Worm (Caenorhabditis elegans) whole organism, young adult: ENCODE measurements around the gene egl-19.

Experiments used
- B0261.1 ChIP-seq: sonication (generic microtip); optimal IDR thresholded peaks from 2 replicates; lab custom pipeline; 2016; ENCODE audit warnings: mild to moderate bottlenecking, missing genetic modification characterization, moderate library complexity, missing compliant biosample characterization
- C17E4.6 ChIP-seq: fragments of 200-800 bp; sonication (Bioruptor generic); IDR thresholded peaks from 2 replicates; pipeline ENCODE4 v1.3.6; 2022; ENCODE audit warnings: missing genetic modification reagents, missing genetic modification characterization, missing compliant biosample characterization
- F33H1.4 ChIP-seq: fragments of 200-800 bp; sonication (Bioruptor generic); IDR thresholded peaks from 2 replicates; pipeline ENCODE4 v1.3.6; 2022; ENCODE audit warnings: missing genetic modification reagents, missing genetic modification characterization, missing compliant biosample characterization
- F55B11.4 ChIP-seq: sonication (generic microtip); optimal IDR thresholded peaks from 2 replicates; lab custom pipeline; 2016; ENCODE audit warnings: missing compliant biosample characterization, missing genetic modification characterization, borderline replicate concordance; ENCODE audit not compliant: insufficient read depth
- F57A8.1 ChIP-seq: fragments of 200-800 bp; sonication (Bioruptor generic); optimal IDR thresholded peaks from 2 replicates; lab custom pipeline; 2018; ENCODE audit warnings: mild to moderate bottlenecking, missing genetic modification characterization, moderate library complexity, missing compliant biosample characterization
- K11D2.4 ChIP-seq: fragments of 200-800 bp; sonication (Bioruptor generic); IDR thresholded peaks from 2 replicates; pipeline ENCODE4 v1.3.6; 2022; ENCODE audit warnings: missing genetic modification reagents, missing genetic modification characterization, missing compliant biosample characterization
- T07F8.4 ChIP-seq: sonication (generic microtip); optimal IDR thresholded peaks from 2 replicates; lab custom pipeline; 2016; ENCODE audit warnings: mild to moderate bottlenecking, missing genetic modification characterization, moderate library complexity, missing compliant biosample characterization
- Y53G8AR.9 ChIP-seq: fragments of 200-800 bp; sonication (Bioruptor generic); conservative IDR thresholded peaks from 2 replicates; pipeline ENCODE4 v1.3.6; 2022; ENCODE audit warnings: missing genetic modification reagents, missing genetic modification characterization, missing compliant biosample characterization
- Y56A3A.18 ChIP-seq: fragments of 200-800 bp; sonication (Bioruptor generic); IDR thresholded peaks from 2 replicates; pipeline ENCODE4 v1.3.6; 2022; ENCODE audit warnings: missing genetic modification reagents, missing genetic modification characterization, missing compliant biosample characterization
- Y79H2A.3 ChIP-seq: fragments of 200-800 bp; sonication (Bioruptor generic); conservative IDR thresholded peaks from 2 replicates; pipeline ENCODE4 v1.3.6; 2022; ENCODE audit warnings: missing genetic modification reagents, missing genetic modification characterization, missing compliant biosample characterization
- Y95B8A.8 ChIP-seq: fragments of 200-800 bp; sonication (Bioruptor generic); IDR thresholded peaks from 2 replicates; pipeline ENCODE4 v1.3.6; 2022; ENCODE audit warnings: missing genetic modification reagents, missing genetic modification characterization, missing compliant biosample characterization
- ZK185.1 ChIP-seq: sonication (generic microtip); optimal IDR thresholded peaks from 2 replicates; lab custom pipeline; 2016; ENCODE audit warnings: mild to moderate bottlenecking, missing genetic modification characterization, missing compliant biosample characterization; ENCODE audit not compliant: poor library complexity, severe bottlenecking
- akir-1 ChIP-seq: fragments of 200-800 bp; sonication (Bioruptor generic); optimal IDR thresholded peaks from 2 replicates; lab custom pipeline; 2018; ENCODE audit warnings: mild to moderate bottlenecking, missing genetic modification characterization, moderate library complexity, missing compliant biosample characterization
- ama-1 ChIP-seq, 3 experiments: fragments of 150-350 bp in 1 of 3; sonication (generic microtip) in 2 of 3; optimal IDR thresholded peaks; 2 replicates each; lab custom pipeline; 2014 to 2018; ENCODE audit warnings: missing biosample characterization in 2 of 3, missing genetic modification characterization in 2 of 3, missing genetic modification reagents in 2 of 3
- dpff-1 ChIP-seq: sonication (generic microtip); optimal IDR thresholded peaks from 2 replicates; lab custom pipeline; 2017; ENCODE audit warnings: mild to moderate bottlenecking, missing genetic modification characterization, missing compliant biosample characterization
- ekl-4 ChIP-seq: fragments of 200-800 bp; sonication (Bioruptor generic); IDR thresholded peaks from 2 replicates; pipeline ENCODE4 v1.3.6; 2022; ENCODE audit warnings: missing genetic modification reagents, missing genetic modification characterization, missing compliant biosample characterization
- hmg-20 ChIP-seq: fragments of 200-800 bp; sonication (Bioruptor generic); IDR thresholded peaks from 2 replicates; pipeline ENCODE4 v1.3.6; 2022; ENCODE audit warnings: missing genetic modification reagents, missing genetic modification characterization, missing compliant biosample characterization
- hrde-1 ChIP-seq: sonication (generic microtip); optimal IDR thresholded peaks from 2 replicates; lab custom pipeline; 2016; ENCODE audit warnings: missing genetic modification characterization, mild to moderate bottlenecking, missing compliant biosample characterization, moderate library complexity, missing genotype, missing genetic modification reagents, borderline replicate concordance
- let-607 ChIP-seq, 2 experiments: fragments of 200-800 bp in 1 of 2; sonication (Bioruptor generic) in 1 of 2; sonication (generic microtip) in 1 of 2; optimal IDR thresholded peaks; 2 replicates each; lab custom pipeline; 2016 to 2018; ENCODE audit warnings: mild to moderate bottlenecking in 2 of 2, missing compliant biosample characterization in 2 of 2, missing genetic modification characterization in 2 of 2, moderate library complexity in 2 of 2, missing genotype in 1 of 2
- lin-35 ChIP-seq, 3 experiments: fragments of 150-350 bp in 2 of 3; sonication (generic microtip) in 1 of 3; optimal IDR thresholded peaks; 2 replicates each; lab custom pipeline; 2014 to 2018; ENCODE audit warnings: missing biosample characterization in 3 of 3, missing genetic modification characterization in 3 of 3, missing genetic modification reagents in 3 of 3
- lin-54 ChIP-seq: fragments of 200-800 bp; sonication (Bioruptor generic); optimal IDR thresholded peaks from 2 replicates; lab custom pipeline; 2018; ENCODE audit warnings: mild to moderate bottlenecking, missing genetic modification characterization, missing compliant biosample characterization
- lir-1 ChIP-seq: fragments of 200-800 bp; sonication (Bioruptor generic); conservative IDR thresholded peaks from 2 replicates; pipeline ENCODE4 v1.3.6; 2022; ENCODE audit warnings: missing genetic modification reagents, missing genetic modification characterization, missing compliant biosample characterization
- lsl-1 ChIP-seq: fragments of 200-800 bp; sonication (Bioruptor generic); optimal IDR thresholded peaks from 2 replicates; lab custom pipeline; 2018; ENCODE audit warnings: mild to moderate bottlenecking, missing genetic modification characterization, moderate library complexity, missing compliant biosample characterization
- madf-10 ChIP-seq: sonication (generic microtip); optimal IDR thresholded peaks from 2 replicates; lab custom pipeline; 2016; ENCODE audit warnings: mild to moderate bottlenecking, missing genetic modification characterization, missing compliant biosample characterization
- madf-6 ChIP-seq: fragments of 200-800 bp; sonication (Bioruptor generic); IDR thresholded peaks from 2 replicates; pipeline ENCODE4 v1.3.6; 2022; ENCODE audit warnings: missing genetic modification reagents, missing genetic modification characterization, missing compliant biosample characterization
- madf-8 ChIP-seq: fragments of 200-800 bp; sonication (Bioruptor generic); conservative IDR thresholded peaks from 2 replicates; pipeline ENCODE4 v1.3.6; 2022; ENCODE audit warnings: missing genetic modification reagents, missing genetic modification characterization, missing compliant biosample characterization
- mel-28 ChIP-seq: sonication (generic microtip); optimal IDR thresholded peaks from 2 replicates; lab custom pipeline; 2016; ENCODE audit warnings: borderline replicate concordance, mild to moderate bottlenecking, missing genetic modification characterization, missing compliant biosample characterization
- nfya-1 ChIP-seq: sonication (generic microtip); optimal IDR thresholded peaks from 2 replicates; lab custom pipeline; 2017; ENCODE audit warnings: antibody characterized with exemption, missing compliant biosample characterization, missing genetic modification characterization, borderline replicate concordance; ENCODE audit not compliant: insufficient read depth
- nfya-2 ChIP-seq: fragments of 200-800 bp; sonication (Bioruptor generic); IDR thresholded peaks from 2 replicates; pipeline ENCODE4 v1.3.6; 2022; ENCODE audit warnings: missing genetic modification reagents, missing genetic modification characterization, missing compliant biosample characterization
- nhr-179 ChIP-seq: sonication (generic microtip); optimal IDR thresholded peaks from 2 replicates; lab custom pipeline; 2016; ENCODE audit warnings: mild to moderate bottlenecking, missing genetic modification characterization, missing compliant biosample characterization
- rpc-1 ChIP-seq, 2 experiments: fragments of 150-350 bp in 1 of 2; sonication (generic microtip) in 1 of 2; optimal IDR thresholded peaks; 2 replicates each; lab custom pipeline; 2014 to 2018; ENCODE audit warnings: missing biosample characterization in 1 of 2, missing genetic modification characterization in 1 of 2, missing genetic modification reagents in 1 of 2, missing genotype in 1 of 2
- sdz-38 ChIP-seq: sonication (generic microtip); optimal IDR thresholded peaks from 2 replicates; lab custom pipeline; 2016; ENCODE audit warnings: missing genotype, missing genetic modification characterization, missing compliant biosample characterization
- somi-1 ChIP-seq: fragments of 200-800 bp; sonication (Bioruptor generic); optimal IDR thresholded peaks from 2 replicates; lab custom pipeline; 2018; ENCODE audit warnings: mild to moderate bottlenecking, missing genetic modification characterization, missing compliant biosample characterization

The egl-19 gene

DNA sequence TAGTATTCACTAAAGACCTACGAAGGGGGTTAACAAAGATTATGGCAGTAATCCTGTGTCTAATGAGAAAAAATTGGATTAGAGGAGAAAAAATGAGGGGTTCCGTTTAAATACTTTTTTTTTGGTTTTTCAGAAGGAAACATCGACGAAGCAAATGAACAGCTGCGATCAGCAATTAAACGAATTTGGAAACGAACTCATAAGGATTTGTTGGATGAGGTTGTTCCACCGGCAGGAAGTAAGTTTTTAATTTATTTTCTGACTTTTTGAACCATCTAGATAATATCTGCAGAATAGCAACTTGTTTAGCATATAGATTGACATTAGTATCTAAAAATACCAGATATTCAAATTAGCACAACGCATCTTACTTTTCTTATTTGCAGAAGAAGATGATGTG lies 8.2 kb downstream of the egl-19 start:
- TF ChIP-seq nhr-179 (tag; lab: Kevin White, UChicago) (no peak), madf-10 (tag; lab: Kevin White, UChicago) (no peak), K11D2.4 (GFP tag; lab: Robert Waterston, UW) (no peak), Y53G8AR.9 (GFP tag; lab: Robert Waterston, UW) (no peak), hrde-1 (tag; lab: Kevin White, UChicago) (no peak), lsl-1 (no peak), rpc-1 (optimal IDR thresholded peaks at IDR 0.05; lab: Kevin White, UChicago) (no peak), rpc-1 (tag; optimal IDR thresholded peaks at IDR 0.05; lab: Kevin White, UChicago) (no peak), ekl-4 (GFP tag; lab: Robert Waterston, UW) (no peak), madf-6 (GFP tag; lab: Robert Waterston, UW) (no peak), dpff-1 (tag; lab: Kevin White, UChicago) (no peak), F33H1.4 (GFP tag; lab: Robert Waterston, UW) (no peak), Y95B8A.8 (GFP tag; lab: Robert Waterston, UW) (no peak), C17E4.6 (GFP tag; lab: Robert Waterston, UW) (no peak), let-607 (tag; optimal IDR thresholded peaks at IDR 0.05; lab: Kevin White, UChicago) (no peak), lir-1 (GFP tag; lab: Robert Waterston, UW) (no peak), ZK185.1 (tag; lab: Kevin White, UChicago) (no peak), somi-1 (GFP tag; lab: Kevin White, UChicago) (no peak), sdz-38 (tag; lab: Kevin White, UChicago) (no peak), B0261.1 (tag; lab: Kevin White, UChicago) (no peak)

DNA sequence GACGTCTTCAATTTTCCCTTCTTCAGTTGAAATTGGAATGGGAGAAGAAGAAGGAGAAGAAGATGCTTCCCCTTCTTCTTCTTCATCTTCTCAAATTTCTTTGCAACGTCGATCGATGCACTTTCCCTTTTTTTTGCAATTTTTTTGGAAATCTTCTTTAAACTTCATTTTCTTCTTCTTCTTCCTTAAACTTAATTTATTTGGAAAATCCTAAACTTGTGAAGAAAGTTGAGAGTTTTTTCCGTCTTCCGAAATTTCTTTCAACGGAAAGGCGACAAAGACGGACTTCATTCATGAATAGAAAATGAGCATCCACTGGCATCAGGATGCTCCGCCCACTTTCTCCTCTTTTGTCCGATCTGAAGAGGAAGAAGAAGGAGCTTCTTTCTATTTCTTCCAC lies 8.8 kb downstream of the egl-19 start:
- no peak for TF ChIP-seq hmg-20 (GFP tag; lab: Robert Waterston, UW)
- no peak for TF ChIP-seq Y79H2A.3 (GFP tag; lab: Robert Waterston, UW)
- no peak for TF ChIP-seq madf-8 (GFP tag; lab: Robert Waterston, UW)
- no peak for TF ChIP-seq nfya-1 (tag; lab: Kevin White, UChicago)
- TF ChIP-seq ama-1 (optimal IDR thresholded peaks at IDR 0.05; lab: Kevin White, UChicago): no peak
- no peak for TF ChIP-seq ama-1 (GFP tag; optimal IDR thresholded peaks at IDR 0.05; lab: Kevin White, UChicago)
- no peak for TF ChIP-seq T07F8.4 (tag; lab: Kevin White, UChicago)
- no peak for TF ChIP-seq Y56A3A.18 (GFP tag; lab: Robert Waterston, UW)
- TF ChIP-seq ZK185.1 (tag; lab: Kevin White, UChicago): no peak
- no peak for TF ChIP-seq akir-1
- TF ChIP-seq lin-54: no peak
- no peak for TF ChIP-seq mel-28 (tag; lab: Kevin White, UChicago)

DNA sequence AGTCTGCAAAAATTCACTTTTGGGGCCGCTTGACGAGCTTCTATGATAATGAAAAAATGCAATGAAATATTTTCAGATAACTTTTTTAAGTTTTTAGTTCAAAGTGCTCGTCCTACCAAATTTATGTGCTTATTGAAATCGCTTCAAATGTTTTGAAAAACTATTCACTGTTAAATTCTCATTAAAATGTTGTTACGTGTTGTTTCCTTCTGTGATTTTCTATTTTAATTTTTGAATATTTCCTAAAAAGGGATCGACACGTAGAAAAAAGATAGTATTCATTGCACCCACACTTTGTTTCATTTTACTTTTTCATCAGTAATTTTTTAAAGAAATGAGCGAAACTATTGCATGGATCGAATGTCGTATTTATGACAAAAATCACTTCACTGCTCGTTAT lies 13.4 kb downstream of the egl-19 start, which contains the start of gene B0496.6:
Gene B0496.6, plus strand, starts transcription at position 301 of the 400 bp plus-strand sequence.
- TF ChIP-seq mel-28 (tag; lab: Kevin White, UChicago) (no peak), madf-8 (GFP tag; lab: Robert Waterston, UW) (no peak), ekl-4 (GFP tag; lab: Robert Waterston, UW) (no peak), F33H1.4 (GFP tag; lab: Robert Waterston, UW) (no peak), F55B11.4 (no peak), nfya-2 (no peak), lin-35 (GFP tag; optimal IDR thresholded peaks at IDR 0.05; lab: Kevin White, UChicago) (no peak), F57A8.1 (GFP tag; lab: Kevin White, UChicago) (no peak), rpc-1 (optimal IDR thresholded peaks at IDR 0.05; lab: Kevin White, UChicago) (no peak), rpc-1 (tag; optimal IDR thresholded peaks at IDR 0.05; lab: Kevin White, UChicago) (no peak), somi-1 (GFP tag; lab: Kevin White, UChicago) (no peak)
